Worm (Caenorhabditis elegans) whole organism, early embryonic: ENCODE data around the gene aqp-7.

Experiments
- B0310.2 ChIP-seq: sonication (generic microtip); optimal IDR thresholded peaks from 2 replicates; lab custom pipeline; 2016; ENCODE audit warnings: mild to moderate bottlenecking, missing genetic modification characterization, missing compliant biosample characterization
- ama-1 ChIP-seq: fragments of 150-350 bp; optimal IDR thresholded peaks from 2 replicates; lab custom pipeline; 2014
- ceh-36 ChIP-seq: sonication (generic microtip); optimal IDR thresholded peaks from 2 replicates; lab custom pipeline; 2016; ENCODE audit warnings: missing genetic modification characterization, inconsistent platforms, missing compliant biosample characterization
- ets-7 ChIP-seq: sonication (generic microtip); optimal IDR thresholded peaks from 2 replicates; lab custom pipeline; 2016; ENCODE audit warnings: missing genotype, missing genetic modification characterization, missing compliant biosample characterization
- flt-1 ChIP-seq: fragments of 200-800 bp; sonication (Bioruptor generic); IDR thresholded peaks from 2 replicates; pipeline ENCODE4 v1.3.6; 2022; ENCODE audit warnings: missing genetic modification characterization, missing compliant biosample characterization
- hmg-4 ChIP-seq: fragments of 200-800 bp; sonication (Bioruptor generic); optimal IDR thresholded peaks from 2 replicates; lab custom pipeline; 2018; ENCODE audit warnings: mild to moderate bottlenecking, missing genetic modification characterization, missing compliant biosample characterization
- hnd-1 ChIP-seq: sonication (generic microtip); optimal IDR thresholded peaks from 2 replicates; lab custom pipeline; 2016; ENCODE audit warnings: missing genetic modification characterization, missing compliant biosample characterization
- pes-1 ChIP-seq: fragments of 200-800 bp; sonication (Bioruptor generic); IDR thresholded peaks from 2 replicates; pipeline ENCODE4 v1.3.6; 2022; ENCODE audit warnings: missing genetic modification reagents, missing genetic modification characterization, missing compliant biosample characterization
- tbx-11 ChIP-seq: fragments of 200-800 bp; sonication (Bioruptor generic); IDR thresholded peaks from 2 replicates; pipeline ENCODE4 v1.3.6; 2022; ENCODE audit warnings: missing genetic modification characterization, missing compliant biosample characterization
- tbx-37 ChIP-seq: fragments of 200-800 bp; sonication (Bioruptor generic); conservative IDR thresholded peaks from 2 replicates; pipeline ENCODE4 v1.3.6; 2022; ENCODE audit warnings: missing genetic modification reagents, missing genetic modification characterization, missing compliant biosample characterization

ce11 chrX:3034203-3034602 is 9.3 kb downstream of the aqp-7 start, which contains the start of gene M02F4.2:
- TF ChIP-seq tbx-11 (GFP tag; lab: Robert Waterston, UW) = no peak
- TF ChIP-seq tbx-37 (GFP tag; lab: Robert Waterston, UW) = no peak
- TF ChIP-seq hnd-1 (tag; lab: Kevin White, UChicago) = no peak
- no peak for TF ChIP-seq pes-1 (GFP tag; lab: Robert Waterston, UW)
- TF ChIP-seq ama-1 (lab: Kevin White, UChicago) = no peak
- no peak for TF ChIP-seq ets-7
- TF ChIP-seq flt-1 (GFP tag; lab: Robert Waterston, UW) = no peak
- TF ChIP-seq B0310.2 (tag; lab: Kevin White, UChicago) = no peak
- no peak for TF ChIP-seq ceh-36
- TF ChIP-seq hmg-4 (GFP tag; lab: Kevin White, UChicago) = no peak
